Worm (Caenorhabditis elegans): ENCODE results near the gene C25E10.7.

- TF ChIP-seq lsy-2 (tag; optimal IDR thresholded peaks at IDR 0.05) (no peak), snpc-4 (tag; optimal IDR thresholded peaks at IDR 0.05) (no peak), F37D6.2 (tag; optimal IDR thresholded peaks at IDR 0.05) (no peak), egl-27 (tag; optimal IDR thresholded peaks at IDR 0.05) (no peak)
Observed at ce11 chrV:9049271-9049670, 1.7 kb downstream of the C25E10.7 start.

Data from whole organism, L4 larva.